Worm (Caenorhabditis elegans) whole organism, midembryonic: ENCODE measurements around the gene math-39.

Experiments
- T22C8.4 ChIP-seq: fragments of 200-800 bp; sonication (Bioruptor generic); IDR thresholded peaks from 2 replicates; pipeline ENCODE4 v1.3.6; 2022; ENCODE audit warnings: missing genetic modification characterization, missing compliant biosample characterization
- cog-1 ChIP-seq: sonication (generic microtip); optimal IDR thresholded peaks from 2 replicates; lab custom pipeline; 2016; ENCODE audit warnings: missing genetic modification characterization, missing compliant biosample characterization
- flt-1 ChIP-seq: fragments of 200-800 bp; sonication (Bioruptor generic); IDR thresholded peaks from 2 replicates; pipeline ENCODE4 v1.3.6; 2022; ENCODE audit warnings: missing genetic modification characterization, missing compliant biosample characterization
- klf-2 ChIP-seq: fragments of 200-800 bp; sonication (Bioruptor generic); conservative IDR thresholded peaks from 2 replicates; pipeline ENCODE4 v1.3.6; 2022; ENCODE audit warnings: missing genetic modification reagents, missing genetic modification characterization, missing compliant biosample characterization
- med-1 ChIP-seq: sonication (generic microtip); optimal IDR thresholded peaks from 2 replicates; lab custom pipeline; 2017; ENCODE audit warnings: missing genetic modification characterization, mild to moderate bottlenecking, missing compliant biosample characterization, antibody characterized with exemption, missing genetic modification reagents; ENCODE audit not compliant: insufficient read depth
- ref-1 ChIP-seq: fragments of 200-800 bp; sonication (Bioruptor generic); conservative IDR thresholded peaks from 2 replicates; pipeline ENCODE4 v1.3.6; 2022; ENCODE audit warnings: missing genetic modification reagents, missing genetic modification characterization, missing compliant biosample characterization
- tab-1 ChIP-seq: fragments of 200-800 bp; sonication (Bioruptor generic); IDR thresholded peaks from 2 replicates; pipeline ENCODE4 v1.3.6; 2022; ENCODE audit warnings: missing genetic modification characterization, missing compliant biosample characterization
- ztf-23 ChIP-seq: fragments of 200-800 bp; sonication (Bioruptor generic); IDR thresholded peaks from 2 replicates; pipeline ENCODE4 v1.3.6; 2022; ENCODE audit warnings: missing genetic modification reagents, missing genetic modification characterization, missing compliant biosample characterization
- ztf-29 ChIP-seq: fragments of 200-800 bp; sonication (Bioruptor generic); IDR thresholded peaks from 2 replicates; pipeline ENCODE4 v1.3.6; 2022; ENCODE audit warnings: missing genetic modification reagents, missing genetic modification characterization, missing compliant biosample characterization

The math-39 gene

ce11 chrII:1831883-1832388 lies at the start of gene math-39:
math-39 (plus strand) TSS chrII:1832338.
- TF ChIP-seq flt-1 (GFP tag; lab: Robert Waterston, UW) (no peak), T22C8.4 (GFP tag; lab: Robert Waterston, UW) (no peak), med-1 (GFP tag; lab: Kevin White, UChicago) (no peak), ztf-29 (GFP tag; lab: Robert Waterston, UW) (no peak), ref-1 (GFP tag; lab: Robert Waterston, UW) (no peak), cog-1 (tag; lab: Kevin White, UChicago) (no peak), ztf-23 (GFP tag; lab: Robert Waterston, UW) (no peak), klf-2 (GFP tag; lab: Robert Waterston, UW) (no peak), tab-1 (GFP tag; lab: Robert Waterston, UW) (no peak)

DNA sequence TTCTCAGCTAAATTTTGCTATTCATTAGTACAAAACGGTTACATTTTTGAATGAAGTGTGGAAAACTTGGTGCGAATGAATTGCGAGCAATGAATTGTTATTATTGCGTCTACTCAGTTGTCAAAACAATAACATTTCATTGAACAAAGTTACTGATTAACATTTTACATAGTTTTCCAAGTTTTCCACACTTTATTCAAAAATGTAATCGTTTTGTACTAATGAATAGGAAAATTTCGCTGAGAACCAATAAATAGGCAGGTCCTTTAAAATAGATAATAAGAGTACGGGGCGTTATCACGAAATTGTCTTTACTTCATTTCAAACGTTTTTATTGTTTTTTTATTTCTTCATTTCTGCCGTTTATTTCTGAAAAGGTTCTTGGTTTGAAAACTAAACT lies 49.7 kb upstream of the math-39 start, which contains the start of gene math-4:
math-4 (minus strand) TSS at position 101 of the 400 bp plus-strand sequence.
- TF ChIP-seq ztf-29 (GFP tag; lab: Robert Waterston, UW) = no peak
- no peak for TF ChIP-seq med-1 (GFP tag; lab: Kevin White, UChicago)
- no peak for TF ChIP-seq ztf-23 (GFP tag; lab: Robert Waterston, UW)
- TF ChIP-seq flt-1 (GFP tag; lab: Robert Waterston, UW) = no peak
- no peak for TF ChIP-seq T22C8.4 (GFP tag; lab: Robert Waterston, UW)
- TF ChIP-seq ref-1 (GFP tag; lab: Robert Waterston, UW) = no peak
- TF ChIP-seq cog-1 (tag; lab: Kevin White, UChicago) = no peak
- no peak for TF ChIP-seq klf-2 (GFP tag; lab: Robert Waterston, UW)
- TF ChIP-seq tab-1 (GFP tag; lab: Robert Waterston, UW) = no peak

- TF ChIP-seq ztf-29 (GFP tag; lab: Robert Waterston, UW) (no peak), tab-1 (GFP tag; lab: Robert Waterston, UW) (no peak), cog-1 (tag; lab: Kevin White, UChicago) (no peak), T22C8.4 (GFP tag; lab: Robert Waterston, UW) (no peak), ref-1 (GFP tag; lab: Robert Waterston, UW) (no peak), ztf-23 (GFP tag; lab: Robert Waterston, UW) (no peak), med-1 (GFP tag; lab: Kevin White, UChicago) (no peak), klf-2 (GFP tag; lab: Robert Waterston, UW) (no peak), flt-1 (GFP tag; lab: Robert Waterston, UW) (no peak)
These were observed 47.3 kb upstream of the math-39 start, which contains the start of gene C08F1.11 for ce11 chrII:1784799-1785198. C08F1.11 (minus strand) TSS chrII:1784899.

- TF ChIP-seq ref-1 (GFP tag; lab: Robert Waterston, UW) = no peak
- TF ChIP-seq ztf-23 (GFP tag; lab: Robert Waterston, UW) = no peak
- no peak for TF ChIP-seq ztf-29 (GFP tag; lab: Robert Waterston, UW)
- TF ChIP-seq med-1 (GFP tag; lab: Kevin White, UChicago) = no peak
- TF ChIP-seq klf-2 (GFP tag; lab: Robert Waterston, UW) = no peak
- no peak for TF ChIP-seq T22C8.4 (GFP tag; lab: Robert Waterston, UW)
- TF ChIP-seq cog-1 (tag; lab: Kevin White, UChicago) = no peak
- TF ChIP-seq tab-1 (GFP tag; lab: Robert Waterston, UW) = no peak
- TF ChIP-seq flt-1 (GFP tag; lab: Robert Waterston, UW) = no peak
These were observed 45.9 kb upstream of the math-39 start, which contains the start of gene C08F1.10 for ce11 chrII:1786209-1786608. C08F1.10 (minus strand) TSS chrII:1786309.

DNA sequence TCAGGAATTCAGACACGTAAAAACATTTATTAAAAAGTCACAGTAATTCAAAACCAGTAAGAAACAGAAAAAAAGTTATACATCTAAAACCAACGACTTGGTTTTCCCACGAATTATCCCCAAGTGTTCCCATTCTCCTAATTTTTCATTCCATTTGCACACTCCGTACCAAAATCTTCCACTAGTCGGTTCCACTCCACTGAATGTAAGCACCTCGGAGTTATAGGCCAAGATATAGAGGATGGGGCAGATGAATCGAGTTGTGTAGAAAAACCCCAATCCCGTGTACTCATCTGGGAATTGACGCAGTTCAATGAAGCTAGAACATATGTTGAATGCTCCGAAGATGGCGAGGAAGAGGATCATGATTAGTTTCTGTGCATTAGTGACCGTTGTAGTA lies 44.9 kb upstream of the math-39 start:
- TF ChIP-seq cog-1 (tag; lab: Kevin White, UChicago) (no peak), ztf-29 (GFP tag; lab: Robert Waterston, UW) (no peak), klf-2 (GFP tag; lab: Robert Waterston, UW) (no peak), flt-1 (GFP tag; lab: Robert Waterston, UW) (no peak), med-1 (GFP tag; lab: Kevin White, UChicago) (no peak), tab-1 (GFP tag; lab: Robert Waterston, UW) (no peak)

ce11 chrII:1788087-1788486 lies 44.1 kb upstream of the math-39 start, which contains the start of the genes C08F1.6 and fbxb-13:
C08F1.6 (minus strand) TSS chrII:1788187.
fbxb-13 (plus strand) TSS chrII:1788277.
- TF ChIP-seq T22C8.4 (GFP tag; lab: Robert Waterston, UW) (no peak), med-1 (GFP tag; lab: Kevin White, UChicago) (no peak), ztf-29 (GFP tag; lab: Robert Waterston, UW) (no peak), ztf-23 (GFP tag; lab: Robert Waterston, UW) (no peak), cog-1 (tag; lab: Kevin White, UChicago) (no peak), klf-2 (GFP tag; lab: Robert Waterston, UW) (no peak), ref-1 (GFP tag; lab: Robert Waterston, UW) (no peak), tab-1 (GFP tag; lab: Robert Waterston, UW) (no peak), flt-1 (GFP tag; lab: Robert Waterston, UW) (no peak)

DNA sequence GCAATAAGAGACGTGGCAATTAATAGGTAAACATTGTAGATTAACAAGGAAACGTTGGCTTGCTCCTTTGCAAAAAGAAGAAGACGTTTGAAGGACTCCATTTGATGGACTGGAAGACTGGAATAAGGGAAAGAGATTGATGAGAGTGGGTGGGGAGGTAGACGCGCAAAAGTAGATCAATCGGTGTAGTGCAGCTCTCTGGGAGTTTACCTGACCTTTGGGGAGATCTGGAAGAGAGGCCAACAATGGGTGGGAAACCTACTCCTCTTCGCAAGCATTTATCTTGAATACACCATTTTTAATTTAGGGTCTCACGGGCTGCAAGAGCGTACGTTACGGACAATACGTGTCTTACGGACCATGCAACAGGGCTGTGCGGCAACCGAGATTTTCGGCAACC lies 25.8 kb upstream of the math-39 start, which contains the start of gene C08F1.12:
C08F1.12 (minus strand) TSS at position 101 of the 400 bp plus-strand sequence.
- TF ChIP-seq ztf-23 (GFP tag; lab: Robert Waterston, UW) (no peak), med-1 (GFP tag; lab: Kevin White, UChicago) (no peak), tab-1 (GFP tag; lab: Robert Waterston, UW) (no peak), ref-1 (GFP tag; lab: Robert Waterston, UW) (no peak), cog-1 (tag; lab: Kevin White, UChicago) (no peak), ztf-29 (GFP tag; lab: Robert Waterston, UW) (no peak), T22C8.4 (GFP tag; lab: Robert Waterston, UW) (no peak)

DNA sequence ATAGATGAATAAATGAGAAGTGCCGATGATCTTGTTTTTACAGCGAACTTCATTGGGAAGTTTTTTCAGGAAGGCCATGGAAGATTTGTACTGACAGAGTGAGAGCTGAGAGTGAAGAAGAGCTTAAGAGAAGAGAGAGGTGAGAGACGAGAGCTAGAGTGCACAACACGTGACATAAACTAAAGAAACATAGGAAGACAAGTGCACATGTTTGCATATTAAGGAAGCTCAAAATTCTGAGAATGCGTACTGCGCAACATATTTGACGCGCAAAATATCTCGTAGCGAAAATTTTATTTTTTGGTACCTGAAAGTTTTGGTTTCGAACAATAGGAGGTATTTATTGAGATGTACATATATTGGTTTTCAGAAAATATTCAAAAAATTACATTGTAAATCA lies 23.9 kb upstream of the math-39 start, which contains the start of gene C08F1.8:
C08F1.8 (minus strand) TSS at position 101 of the 400 bp plus-strand sequence.
- TF ChIP-seq ztf-29 (GFP tag; lab: Robert Waterston, UW) (no peak), klf-2 (GFP tag; lab: Robert Waterston, UW) (no peak), ztf-23 (GFP tag; lab: Robert Waterston, UW) (no peak)
